Worm (Caenorhabditis elegans): ENCODE results near the gene ugt-66.

DNA sequence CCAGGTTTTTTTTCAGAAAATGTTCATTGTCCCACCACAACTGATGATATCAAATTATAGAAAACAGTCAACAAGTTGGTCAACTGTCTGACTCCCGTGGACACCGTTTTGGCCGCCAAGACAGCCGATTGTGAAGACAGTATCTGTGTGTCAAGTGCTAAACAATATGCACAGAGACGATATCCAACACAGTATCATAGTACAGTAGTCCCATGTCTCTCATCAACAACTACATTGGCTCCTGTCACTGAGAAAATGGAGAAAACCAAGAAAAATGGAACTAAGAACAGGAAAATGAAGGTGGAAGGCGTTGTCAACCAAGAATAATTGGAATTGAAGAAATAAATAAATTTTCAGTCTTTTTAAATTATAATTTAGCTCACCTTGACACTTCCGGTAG is 45.7 kb downstream of the ugt-66 start:
- no peak for TF ChIP-seq him-1 (tag; optimal IDR thresholded peaks at IDR 0.05)
- TF ChIP-seq W03F9.2 (tag; optimal IDR thresholded peaks at IDR 0.05) = no peak

Data from whole organism, L4/young adult.